Worm (Caenorhabditis elegans) whole organism, young adult: Measurements from ENCODE around the gene T26C5.2.

Source experiments
- B0019.2 ChIP-seq: fragments of 200-800 bp; sonication (Bioruptor generic); conservative IDR thresholded peaks from 2 replicates; pipeline ENCODE4 v1.3.6; 2022; ENCODE audit warnings: missing genetic modification reagents, missing genetic modification characterization, missing compliant biosample characterization
- B0336.3 ChIP-seq: fragments of 200-800 bp; sonication (Bioruptor generic); IDR thresholded peaks from 2 replicates; pipeline ENCODE4 v1.3.6; 2022; ENCODE audit warnings: missing genetic modification characterization, missing compliant biosample characterization
- F10E7.11 ChIP-seq: sonication (generic microtip); optimal IDR thresholded peaks from 2 replicates; lab custom pipeline; 2017; ENCODE audit warnings: mild to moderate bottlenecking, missing genetic modification characterization, moderate library complexity, missing compliant biosample characterization
- F22D6.2 ChIP-seq: sonication (generic microtip); optimal IDR thresholded peaks from 2 replicates; lab custom pipeline; 2016; ENCODE audit warnings: mild to moderate bottlenecking, missing genetic modification characterization, missing compliant biosample characterization
- F23B12.7 ChIP-seq: sonication (generic microtip); optimal IDR thresholded peaks from 2 replicates; lab custom pipeline; 2017; ENCODE audit warnings: missing genetic modification characterization, mild to moderate bottlenecking, missing compliant biosample characterization, antibody characterized with exemption, moderate library complexity; ENCODE audit not compliant: insufficient read depth
- F37B4.10 ChIP-seq: fragments of 200-800 bp; sonication (Bioruptor generic); IDR thresholded peaks from 2 replicates; pipeline ENCODE4 v1.3.6; 2022; ENCODE audit warnings: missing genetic modification characterization, missing compliant biosample characterization
- F52B5.7 ChIP-seq: sonication (generic microtip); optimal IDR thresholded peaks from 2 replicates; lab custom pipeline; 2016; ENCODE audit warnings: mild to moderate bottlenecking, missing genetic modification characterization, missing compliant biosample characterization
- F57A8.1 ChIP-seq: fragments of 200-800 bp; sonication (Bioruptor generic); optimal IDR thresholded peaks from 2 replicates; lab custom pipeline; 2018; ENCODE audit warnings: mild to moderate bottlenecking, missing genetic modification characterization, moderate library complexity, missing compliant biosample characterization
- T07F8.4 ChIP-seq: sonication (generic microtip); optimal IDR thresholded peaks from 2 replicates; lab custom pipeline; 2016; ENCODE audit warnings: mild to moderate bottlenecking, missing genetic modification characterization, moderate library complexity, missing compliant biosample characterization
- T26A5.8 ChIP-seq: sonication (generic microtip); optimal IDR thresholded peaks from 2 replicates; lab custom pipeline; 2016; ENCODE audit warnings: missing genetic modification characterization, missing compliant biosample characterization
- Y53F4B.3 ChIP-seq: fragments of 200-800 bp; sonication (Bioruptor generic); IDR thresholded peaks from 2 replicates; pipeline ENCODE4 v1.3.6; 2022; ENCODE audit warnings: missing genetic modification reagents, missing genetic modification characterization, missing compliant biosample characterization
- Y67H2A.10 ChIP-seq: fragments of 200-800 bp; sonication (Bioruptor generic); conservative IDR thresholded peaks from 2 replicates; pipeline ENCODE4 v1.3.6; 2022; ENCODE audit warnings: missing genetic modification reagents, missing genetic modification characterization, missing compliant biosample characterization
- Y79H2A.3 ChIP-seq: fragments of 200-800 bp; sonication (Bioruptor generic); conservative IDR thresholded peaks from 2 replicates; pipeline ENCODE4 v1.3.6; 2022; ENCODE audit warnings: missing genetic modification reagents, missing genetic modification characterization, missing compliant biosample characterization
- akir-1 ChIP-seq: fragments of 200-800 bp; sonication (Bioruptor generic); optimal IDR thresholded peaks from 2 replicates; lab custom pipeline; 2018; ENCODE audit warnings: mild to moderate bottlenecking, missing genetic modification characterization, moderate library complexity, missing compliant biosample characterization
- aptf-2 ChIP-seq: fragments of 200-800 bp; sonication (Bioruptor generic); conservative IDR thresholded peaks from 2 replicates; pipeline ENCODE4 v1.3.6; 2022; ENCODE audit warnings: missing genetic modification reagents, missing genetic modification characterization, missing compliant biosample characterization
- aptf-3 ChIP-seq: fragments of 200-800 bp; sonication (Bioruptor generic); IDR thresholded peaks from 2 replicates; pipeline ENCODE4 v1.3.6; 2022; ENCODE audit warnings: missing genetic modification characterization, missing compliant biosample characterization
- atf-7 ChIP-seq: sonication (generic microtip); optimal IDR thresholded peaks from 2 replicates; lab custom pipeline; 2017; ENCODE audit warnings: mild to moderate bottlenecking, missing genetic modification characterization, missing compliant biosample characterization
- bed-2 ChIP-seq: fragments of 200-800 bp; sonication (Bioruptor generic); IDR thresholded peaks from 2 replicates; pipeline ENCODE4 v1.3.6; 2022; ENCODE audit warnings: missing genetic modification reagents, missing genetic modification characterization, missing compliant biosample characterization
- cebp-1 ChIP-seq, 2 experiments: fragments of 200-800 bp in 1 of 2; sonication (Bioruptor generic) in 1 of 2; sonication (generic microtip) in 1 of 2; IDR thresholded peaks in 1 of 2; optimal IDR thresholded peaks in 1 of 2; 2 replicates each; pipeline versions ENCODE4 v1.3.6 to Lab custom; 2017 to 2022; ENCODE audit warnings: missing compliant biosample characterization in 2 of 2, missing genetic modification characterization in 2 of 2, mild to moderate bottlenecking in 1 of 2, missing genetic modification reagents in 1 of 2, moderate library complexity in 1 of 2
- cebp-2 ChIP-seq: fragments of 200-800 bp; sonication (Bioruptor generic); IDR thresholded peaks from 2 replicates; pipeline ENCODE4 v1.3.6; 2022; ENCODE audit warnings: missing genetic modification characterization, missing compliant biosample characterization
- ceh-100 ChIP-seq: fragments of 200-800 bp; sonication (Bioruptor generic); IDR thresholded peaks from 2 replicates; pipeline ENCODE4 v1.3.6; 2022; ENCODE audit warnings: missing genetic modification reagents, missing genetic modification characterization, missing compliant biosample characterization
- die-1 ChIP-seq: sonication (generic microtip); optimal IDR thresholded peaks from 2 replicates; lab custom pipeline; 2016; ENCODE audit warnings: missing genotype, mild to moderate bottlenecking, missing genetic modification characterization, missing compliant biosample characterization
- egl-44 ChIP-seq: fragments of 200-800 bp; sonication (Bioruptor generic); IDR thresholded peaks from 2 replicates; pipeline ENCODE4 v1.3.6; 2022; ENCODE audit warnings: missing genetic modification reagents, missing genetic modification characterization, missing compliant biosample characterization
- ets-4 ChIP-seq: fragments of 200-800 bp; sonication (Bioruptor generic); optimal IDR thresholded peaks from 2 replicates; lab custom pipeline; 2018; ENCODE audit warnings: mild to moderate bottlenecking, missing genetic modification characterization, missing compliant biosample characterization
- fkh-3 ChIP-seq: sonication (generic microtip); optimal IDR thresholded peaks from 2 replicates; lab custom pipeline; 2016; ENCODE audit warnings: mild to moderate bottlenecking, missing genetic modification characterization, missing compliant biosample characterization
- hrde-1 ChIP-seq: sonication (generic microtip); optimal IDR thresholded peaks from 2 replicates; lab custom pipeline; 2016; ENCODE audit warnings: missing genetic modification characterization, mild to moderate bottlenecking, missing compliant biosample characterization, moderate library complexity, missing genotype, missing genetic modification reagents, borderline replicate concordance
- lag-1 ChIP-seq: fragments of 200-800 bp; sonication (Bioruptor generic); IDR thresholded peaks from 2 replicates; pipeline ENCODE4 v1.3.6; 2022; ENCODE audit warnings: missing genetic modification reagents, missing genetic modification characterization, missing compliant biosample characterization
- let-607 ChIP-seq, 2 experiments: fragments of 200-800 bp in 1 of 2; sonication (Bioruptor generic) in 1 of 2; sonication (generic microtip) in 1 of 2; optimal IDR thresholded peaks; 2 replicates each; lab custom pipeline; 2016 to 2018; ENCODE audit warnings: mild to moderate bottlenecking in 2 of 2, missing compliant biosample characterization in 2 of 2, missing genetic modification characterization in 2 of 2, moderate library complexity in 2 of 2, missing genotype in 1 of 2
- lin-35 ChIP-seq, 3 experiments: fragments of 150-350 bp in 2 of 3; sonication (generic microtip) in 1 of 3; optimal IDR thresholded peaks; 2 replicates each; lab custom pipeline; 2014 to 2018; ENCODE audit warnings: missing biosample characterization in 3 of 3, missing genetic modification characterization in 3 of 3, missing genetic modification reagents in 3 of 3
- mel-28 ChIP-seq: sonication (generic microtip); optimal IDR thresholded peaks from 2 replicates; lab custom pipeline; 2016; ENCODE audit warnings: borderline replicate concordance, mild to moderate bottlenecking, missing genetic modification characterization, missing compliant biosample characterization
- mxl-1 ChIP-seq: sonication (generic microtip); optimal IDR thresholded peaks from 2 replicates; lab custom pipeline; 2016; ENCODE audit warnings: missing genetic modification characterization, missing compliant biosample characterization
- nhr-179 ChIP-seq: sonication (generic microtip); optimal IDR thresholded peaks from 2 replicates; lab custom pipeline; 2016; ENCODE audit warnings: mild to moderate bottlenecking, missing genetic modification characterization, missing compliant biosample characterization
- nhr-90 ChIP-seq: sonication (generic microtip); optimal IDR thresholded peaks from 2 replicates; lab custom pipeline; 2016; ENCODE audit warnings: missing genotype, mild to moderate bottlenecking, missing genetic modification characterization, missing compliant biosample characterization
- pha-4 ChIP-seq: fragments of 150-350 bp; sonication (generic microtip); optimal IDR thresholded peaks from 2 replicates; lab custom pipeline; 2014; ENCODE audit warnings: missing biosample characterization, missing genetic modification reagents, missing genetic modification characterization
- rcor-1 ChIP-seq: fragments of 200-800 bp; sonication (Bioruptor generic); IDR thresholded peaks from 2 replicates; pipeline ENCODE4 v1.3.6; 2022; ENCODE audit warnings: missing genetic modification reagents, missing genetic modification characterization, missing compliant biosample characterization
- rec-8 ChIP-seq, 2 experiments: sonication (generic microtip); optimal IDR thresholded peaks; 2 replicates each; lab custom pipeline; 2016; ENCODE audit warnings: mild to moderate bottlenecking in 2 of 2, missing genetic modification characterization in 2 of 2, missing genetic modification reagents in 2 of 2, missing genotype in 2 of 2, missing biosample characterization in 1 of 2, missing compliant biosample characterization in 1 of 2, moderate library complexity in 1 of 2
- sdz-38 ChIP-seq: sonication (generic microtip); optimal IDR thresholded peaks from 2 replicates; lab custom pipeline; 2016; ENCODE audit warnings: missing genotype, missing genetic modification characterization, missing compliant biosample characterization
- snpc-1.1 ChIP-seq: sonication (generic microtip); optimal IDR thresholded peaks from 2 replicates; lab custom pipeline; 2017; ENCODE audit warnings: missing genetic modification characterization, mild to moderate bottlenecking, missing compliant biosample characterization, antibody characterized with exemption, moderate library complexity, missing genotype, missing genetic modification reagents; ENCODE audit not compliant: insufficient read depth
- snpc-1.3 ChIP-seq: sonication (generic microtip); optimal IDR thresholded peaks from 2 replicates; lab custom pipeline; 2017; ENCODE audit warnings: missing genetic modification characterization, mild to moderate bottlenecking, missing compliant biosample characterization, antibody characterized with exemption, moderate library complexity, missing genotype, missing genetic modification reagents; ENCODE audit not compliant: insufficient read depth
- snpc-3.4 ChIP-seq: sonication (generic microtip); optimal IDR thresholded peaks from 2 replicates; lab custom pipeline; 2017; ENCODE audit warnings: missing genetic modification characterization, mild to moderate bottlenecking, missing compliant biosample characterization, antibody characterized with exemption, moderate library complexity, missing genotype, missing genetic modification reagents
- tbp1 ChIP-seq: fragments of 200-800 bp; sonication (Bioruptor generic); optimal IDR thresholded peaks from 2 replicates; lab custom pipeline; 2018; ENCODE audit warnings: mild to moderate bottlenecking, missing genetic modification characterization, missing compliant biosample characterization
- tlf-1 ChIP-seq: fragments of 200-800 bp; sonication (Bioruptor generic); optimal IDR thresholded peaks from 2 replicates; lab custom pipeline; 2018; ENCODE audit warnings: mild to moderate bottlenecking, missing genetic modification characterization, missing compliant biosample characterization
- unc-130 ChIP-seq: sonication (generic microtip); optimal IDR thresholded peaks from 2 replicates; lab custom pipeline; 2016; ENCODE audit warnings: missing genetic modification reagents, missing genetic modification characterization, missing compliant biosample characterization
- xnd-1 ChIP-seq: sonication (generic microtip); optimal IDR thresholded peaks from 2 replicates; lab custom pipeline; 2016; ENCODE audit warnings: missing genotype, missing genetic modification reagents, missing genetic modification characterization, missing compliant biosample characterization
- ztf-18 ChIP-seq: sonication (generic microtip); optimal IDR thresholded peaks from 2 replicates; lab custom pipeline; 2016; ENCODE audit warnings: missing genotype, mild to moderate bottlenecking, missing genetic modification characterization, missing compliant biosample characterization
- ztf-3 ChIP-seq: fragments of 200-800 bp; sonication (Bioruptor generic); optimal IDR thresholded peaks from 2 replicates; lab custom pipeline; 2018; ENCODE audit warnings: mild to moderate bottlenecking, missing genetic modification characterization, missing compliant biosample characterization

The T26C5.2 gene

ce11 chrII:9210076-9210475 is 22.9 kb upstream of the T26C5.2 start, which contains the start of gene ZK1067.4:
Gene ZK1067.4 (plus strand): TSS chrII:9210376.
- no peak for TF ChIP-seq snpc-1.3
- TF ChIP-seq Y79H2A.3 (GFP tag; lab: Robert Waterston, UW): no peak
- no peak for TF ChIP-seq nhr-90 (tag; lab: Kevin White, UChicago)
- TF ChIP-seq F22D6.2: no peak
- TF ChIP-seq ets-4 (GFP tag; lab: Kevin White, UChicago): no peak
- no peak for TF ChIP-seq unc-130 (GFP tag; lab: Kevin White, UChicago)
- TF ChIP-seq bed-2: no peak
- TF ChIP-seq, all 124 proteins: peak for 0

ce11 chrII:9211684-9212083 is 21.3 kb upstream of the T26C5.2 start:
- TF ChIP-seq mxl-1 (tag; lab: Kevin White, UChicago) (peak; percentile 16), mel-28 (tag; lab: Kevin White, UChicago) (no peak), akir-1 (no peak), F52B5.7 (tag; lab: Kevin White, UChicago) (no peak), sdz-38 (tag; lab: Kevin White, UChicago) (no peak), tlf-1 (GFP tag; lab: Kevin White, UChicago) (no peak), pha-4 (tag; lab: Kevin White, UChicago) (no peak), aptf-2 (no peak), nhr-90 (tag; lab: Kevin White, UChicago) (peak; percentile 65), lag-1 (GFP tag; lab: Robert Waterston, UW) (no peak), T07F8.4 (tag; lab: Kevin White, UChicago) (peak; percentile 3), B0336.3 (GFP tag; lab: Robert Waterston, UW) (peak; percentile 73; the same call in 1 of the 2 replicates), rec-8 (tag; optimal IDR thresholded peaks at IDR 0.05; lab: Kevin White, UChicago) (no peak), cebp-2 (no peak), Y67H2A.10 (GFP tag; lab: Robert Waterston, UW) (no peak), xnd-1 (tag; lab: Kevin White, UChicago) (peak; percentile 49), F23B12.7 (tag; lab: Kevin White, UChicago) (peak; percentile 67), hrde-1 (tag; lab: Kevin White, UChicago) (peak; percentile 19), cebp-1 (GFP tag; IDR thresholded peaks at IDR 0.05; lab: Robert Waterston, UW) (no peak), cebp-1 (tag; optimal IDR thresholded peaks at IDR 0.05; lab: Kevin White, UChicago) (no peak), B0019.2 (GFP tag; lab: Robert Waterston, UW) (no peak), fkh-3 (no peak), tbp1 (peak; percentile 95), aptf-3 (GFP tag; lab: Robert Waterston, UW) (no peak), ztf-3 (no peak), rcor-1 (GFP tag; lab: Robert Waterston, UW) (peak; percentile 59; the same call in 1 of the 2 replicates), atf-7 (tag; lab: Kevin White, UChicago) (no peak), T26A5.8 (tag; lab: Kevin White, UChicago) (peak; percentile 39), F57A8.1 (GFP tag; lab: Kevin White, UChicago) (no peak), egl-44 (GFP tag; lab: Robert Waterston, UW) (no peak), ceh-100 (GFP tag; lab: Robert Waterston, UW) (peak; percentile 40; the same call in 1 of the 2 replicates), lin-35 (GFP tag; optimal IDR thresholded peaks at IDR 0.05; lab: Kevin White, UChicago) (no peak), ztf-18 (tag; lab: Kevin White, UChicago) (peak; percentile 53), snpc-3.4 (tag; lab: Kevin White, UChicago) (peak; percentile 75), F10E7.11 (tag; lab: Kevin White, UChicago) (no peak), snpc-1.1 (tag; lab: Kevin White, UChicago) (peak; percentile 94), Y53F4B.3 (no peak), F37B4.10 (GFP tag; lab: Robert Waterston, UW) (no peak), nhr-179 (tag; lab: Kevin White, UChicago) (no peak), die-1 (tag; lab: Kevin White, UChicago) (peak; percentile 69), let-607 (tag; optimal IDR thresholded peaks at IDR 0.05; lab: Kevin White, UChicago) (peak in 1 of 2 experiments; percentile 31)
